Fruit fly (Drosophila melanogaster) whole organism: ENCODE data around the gene Vps11.

ENCODE experiments used
- CG8478 ChIP-seq: fragments of >200 bp; optimal IDR thresholded peaks from 2 replicates; lab custom pipeline; 2018; ENCODE audit warnings: inconsistent platforms
- Dll ChIP-seq: fragments of >200 bp; optimal IDR thresholded peaks from 2 replicates; lab custom pipeline; 2017
- EcR ChIP-seq, 2 experiments: fragments of >200 bp; optimal IDR thresholded peaks; 2 replicates each; lab custom pipeline; 2017; ENCODE audit warnings: missing biosample characterization in 2 of 2, missing genetic modification characterization in 2 of 2, missing genetic modification reagents in 2 of 2
- pan ChIP-seq: fragments of >200 bp; optimal IDR thresholded peaks from 2 replicates; lab custom pipeline; 2017
- psq ChIP-seq: fragments of >200 bp; optimal IDR thresholded peaks from 2 replicates; lab custom pipeline; 2017
- usp ChIP-seq: fragments of >200 bp; optimal IDR thresholded peaks from 2 replicates; lab custom pipeline; 2017; ENCODE audit warnings: missing biosample characterization, missing genetic modification characterization, mixed read lengths

Gene Vps11

DNA sequence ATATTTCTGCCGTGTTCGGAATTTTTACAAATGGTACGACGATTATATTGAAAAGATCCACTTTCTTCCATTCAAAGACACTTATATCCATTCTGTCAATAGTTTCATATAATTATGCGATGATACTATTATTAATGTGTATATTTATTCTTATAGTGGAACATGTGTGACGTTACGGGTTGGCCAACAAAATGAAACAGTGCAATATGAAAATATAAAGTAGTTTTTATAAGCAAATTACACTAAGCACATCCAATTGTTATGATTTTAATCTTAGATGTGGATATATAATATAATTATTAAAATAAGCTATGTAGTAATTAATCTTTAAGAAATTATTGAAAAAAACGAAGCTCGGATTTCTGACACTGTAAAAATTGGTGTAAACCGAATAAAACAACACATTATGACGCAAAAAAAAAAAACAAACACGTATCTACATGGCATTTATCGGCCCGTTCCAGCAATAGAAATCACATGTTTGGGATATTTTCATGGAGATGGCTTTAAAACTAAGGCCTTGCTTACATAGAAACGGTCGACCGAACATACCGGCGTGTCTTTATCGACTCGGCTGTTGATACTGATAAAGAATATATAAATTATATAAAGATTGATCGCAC lies at the start of gene Vps11:
TSS of gene Vps11 (minus strand) at position 203 of the 623 bp plus-strand sequence.
- TF ChIP-seq CG8478, result no peak

DNA sequence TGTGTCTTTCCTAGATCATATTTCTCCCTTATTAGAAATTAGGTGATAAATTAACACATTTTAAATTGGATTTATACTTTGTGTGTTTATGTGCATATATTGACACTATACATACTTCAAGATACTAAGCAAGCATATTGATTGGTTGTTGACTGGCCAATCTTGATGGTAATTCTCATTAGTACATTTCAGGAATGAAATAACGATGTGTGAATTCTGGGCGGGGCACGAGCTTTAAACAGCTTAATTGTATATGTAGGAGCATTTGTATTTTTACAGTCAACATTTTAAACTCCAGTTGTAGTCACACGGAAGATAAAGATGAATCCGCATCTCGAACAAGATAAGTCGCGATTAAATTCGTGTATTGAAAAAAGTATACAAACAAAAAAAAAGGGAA lies 23.8 kb upstream of the Vps11 start, which contains the start of gene CG34031:
TSS of gene CG34031 (plus strand) at position 301 of the 400 bp plus-strand sequence.
- TF ChIP-seq usp, result no peak
- TF ChIP-seq psq (lab: Kevin White, UChicago), result no peak
- TF ChIP-seq EcR (GFP tag; optimal IDR thresholded peaks at IDR 0.05; lab: Kevin White, UChicago), result no peak
- TF ChIP-seq CG8478, result no peak

dm6 chr3L:23125736-23126135 lies 24.6 kb downstream of the Vps11 start, which contains the start of gene CG33217:
Gene CG33217, plus strand, starts transcription at chr3L:23126025.
- TF ChIP-seq Dll (lab: Kevin White, UChicago) (no peak), CG8478 (no peak), EcR (GFP tag; optimal IDR thresholded peaks at IDR 0.05; lab: Kevin White, UChicago) (no peak), psq (lab: Kevin White, UChicago) (no peak), pan (no peak), usp (no peak)

- TF ChIP-seq psq (lab: Kevin White, UChicago), result no peak
Measured at dm6 chr3L:23099394-23099977, 50.8 kb downstream of the Vps11 start.
